Fruit fly (Drosophila melanogaster) whole organism, embryonic: ENCODE data around the gene CG9837.

Source experiments
- Aef1 ChIP-seq: fragments of 200-800 bp; sonication (Bioruptor generic); IDR thresholded peaks from 3 replicates; pipeline ENCODE4 v1.3.6; 2022; ENCODE audit warnings: missing biosample characterization, missing genetic modification characterization
- B-H1 ChIP-seq: fragments of 200-800 bp; sonication (Bioruptor generic); IDR thresholded peaks from 3 replicates; pipeline ENCODE4 v1.3.6; 2022; ENCODE audit warnings: missing biosample characterization, missing genetic modification characterization
- Bdp1 ChIP-seq: fragments of 200-800 bp; sonication (Bioruptor generic); optimal IDR thresholded peaks from 3 replicates; lab custom pipeline; 2016; ENCODE audit warnings: missing biosample characterization, missing genetic modification characterization
- Bgb ChIP-seq: fragments of 200-800 bp; sonication (Bioruptor generic); IDR thresholded peaks from 2 replicates; pipeline ENCODE4 v1.3.6; 2022; ENCODE audit warnings: missing biosample characterization, missing genetic modification characterization; ENCODE audit not compliant: partially characterized antibody
- CG10274 ChIP-seq: fragments of 200-800 bp; sonication (Bioruptor generic); optimal IDR thresholded peaks from 3 replicates; lab custom pipeline; 2017; ENCODE audit warnings: missing biosample characterization, mild to moderate bottlenecking, missing genetic modification characterization
- CG10462 ChIP-seq: fragments of 200-800 bp; sonication (Bioruptor generic); optimal IDR thresholded peaks from 2 replicates; lab custom pipeline; 2016; ENCODE audit warnings: missing biosample characterization, missing genetic modification characterization
- CG10565 ChIP-seq: fragments of 200-800 bp; sonication (Bioruptor generic); optimal IDR thresholded peaks from 3 replicates; lab custom pipeline; 2016; ENCODE audit warnings: missing biosample characterization, mild to moderate bottlenecking, missing genetic modification characterization
- CG11093 ChIP-seq: fragments of 200-800 bp; sonication (Bioruptor generic); IDR thresholded peaks from 3 replicates; pipeline ENCODE4 v1.3.6; 2022; ENCODE audit warnings: missing biosample characterization, missing genetic modification characterization
- CG11560 ChIP-seq: fragments of 200-800 bp; sonication (Bioruptor generic); IDR thresholded peaks from 3 replicates; pipeline ENCODE4 v1.3.6; 2022; ENCODE audit warnings: missing biosample characterization, missing genetic modification characterization
- CG14441 ChIP-seq: fragments of 200-800 bp; sonication (Bioruptor generic); IDR thresholded peaks from 2 replicates; pipeline ENCODE4 v1.3.6; 2022; ENCODE audit warnings: missing biosample characterization, missing genetic modification characterization
- CG14965 ChIP-seq: fragments of 200-800 bp; sonication (Bioruptor generic); optimal IDR thresholded peaks from 2 replicates; lab custom pipeline; 2016; ENCODE audit warnings: missing biosample characterization, missing genetic modification characterization, borderline replicate concordance
- CG15269 ChIP-seq: fragments of 200-800 bp; sonication (Bioruptor generic); optimal IDR thresholded peaks from 2 replicates; lab custom pipeline; 2018; ENCODE audit warnings: missing biosample characterization, mild to moderate bottlenecking, missing genetic modification characterization, moderate library complexity
- CG15479 ChIP-seq: fragments of 200-800 bp; sonication (Bioruptor generic); optimal IDR thresholded peaks from 3 replicates; lab custom pipeline; 2019; ENCODE audit warnings: missing biosample characterization, mild to moderate bottlenecking, missing genetic modification characterization, moderate library complexity
- CG16813 ChIP-seq: fragments of 200-800 bp; sonication (Bioruptor generic); IDR thresholded peaks from 3 replicates; pipeline ENCODE4 v1.3.6; 2022; ENCODE audit warnings: missing biosample characterization, missing genetic modification characterization; ENCODE audit not compliant: partially characterized antibody
- CG2199 ChIP-seq: fragments of 200-800 bp; sonication (Bioruptor generic); IDR thresholded peaks from 3 replicates; pipeline ENCODE4 v1.3.6; 2022; ENCODE audit warnings: missing biosample characterization, missing genetic modification characterization
- CG30403 ChIP-seq: fragments of 200-800 bp; sonication (Bioruptor generic); optimal IDR thresholded peaks from 3 replicates; lab custom pipeline; 2016; ENCODE audit warnings: missing biosample characterization, missing genetic modification characterization
- CG3065 ChIP-seq: fragments of 200-800 bp; sonication (Bioruptor generic); optimal IDR thresholded peaks from 2 replicates; lab custom pipeline; 2016; ENCODE audit warnings: missing biosample characterization, missing genetic modification characterization
- CG6791 ChIP-seq: fragments of 200-800 bp; sonication (Bioruptor generic); IDR thresholded peaks from 3 replicates; pipeline ENCODE4 v1.3.6; 2022; ENCODE audit warnings: missing biosample characterization, missing genetic modification characterization; ENCODE audit not compliant: partially characterized antibody
- CG7271 ChIP-seq: fragments of 200-800 bp; sonication (Bioruptor generic); optimal IDR thresholded peaks from 2 replicates; lab custom pipeline; 2018; ENCODE audit warnings: missing biosample characterization, mild to moderate bottlenecking, missing genetic modification characterization, moderate library complexity
- CG7372 ChIP-seq: fragments of 200-800 bp; sonication (Bioruptor generic); IDR thresholded peaks from 2 replicates; pipeline ENCODE4 v1.3.6; 2022; ENCODE audit warnings: missing biosample characterization, missing genetic modification characterization
- CG7963 ChIP-seq: fragments of 200-800 bp; sonication (Bioruptor generic); IDR thresholded peaks from 3 replicates; pipeline ENCODE4 v1.3.6; 2022; ENCODE audit warnings: missing biosample characterization, missing genetic modification characterization; ENCODE audit not compliant: partially characterized antibody
- CG8765 ChIP-seq: fragments of 200-800 bp; sonication (Bioruptor generic); IDR thresholded peaks from 2 replicates; pipeline ENCODE4 v1.3.6; 2022; ENCODE audit warnings: missing biosample characterization, missing genetic modification characterization
- CG8944 ChIP-seq: fragments of 200-800 bp; sonication (Bioruptor generic); optimal IDR thresholded peaks from 3 replicates; lab custom pipeline; 2016; ENCODE audit warnings: missing biosample characterization, missing genetic modification characterization
- D19A ChIP-seq: fragments of 200-800 bp; optimal IDR thresholded peaks from 3 replicates; lab custom pipeline; 2019; ENCODE audit warnings: missing biosample characterization, mild to moderate bottlenecking, missing genetic modification characterization, moderate library complexity
- H2.0 ChIP-seq: fragments of 200-800 bp; sonication (Bioruptor generic); IDR thresholded peaks from 2 replicates; pipeline ENCODE4 v1.3.6; 2022; ENCODE audit warnings: missing biosample characterization, missing genetic modification characterization
- Hand ChIP-seq: fragments of 200-800 bp; sonication (Bioruptor generic); optimal IDR thresholded peaks from 2 replicates; lab custom pipeline; 2017; ENCODE audit warnings: mild to moderate bottlenecking, missing biosample characterization, missing genetic modification reagents, missing genetic modification characterization
- Hsf ChIP-seq: fragments of 200-800 bp; sonication (Bioruptor generic); optimal IDR thresholded peaks from 3 replicates; lab custom pipeline; 2016; ENCODE audit warnings: missing biosample characterization, missing genetic modification characterization
- MBD-R2 ChIP-seq: fragments of 200-800 bp; sonication (Bioruptor generic); IDR thresholded peaks from 2 replicates; pipeline ENCODE4 v1.3.6; 2022; ENCODE audit warnings: missing biosample characterization, missing genetic modification characterization
- Mrtf ChIP-seq: fragments of 200-800 bp; sonication (Bioruptor generic); IDR thresholded peaks from 3 replicates; pipeline ENCODE4 v1.3.6; 2022; ENCODE audit warnings: missing biosample characterization, missing genetic modification characterization
- Spps ChIP-seq: fragments of 200-800 bp; sonication (Bioruptor generic); optimal IDR thresholded peaks from 2 replicates; lab custom pipeline; 2018; ENCODE audit warnings: missing biosample characterization, mild to moderate bottlenecking, missing genetic modification characterization
- Taf1 ChIP-seq: fragments of 200-800 bp; sonication (Bioruptor generic); IDR thresholded peaks from 2 replicates; pipeline ENCODE4 v1.3.6; 2022; ENCODE audit warnings: missing biosample characterization, missing genetic modification characterization
- ara ChIP-seq: fragments of 200-800 bp; sonication (Bioruptor generic); IDR thresholded peaks from 2 replicates; pipeline ENCODE4 v1.3.6; 2022; ENCODE audit warnings: missing biosample characterization, missing genetic modification characterization
- ash1 ChIP-seq: fragments of 200-800 bp; sonication (Bioruptor generic); optimal IDR thresholded peaks from 2 replicates; lab custom pipeline; 2018; ENCODE audit warnings: missing biosample characterization, mild to moderate bottlenecking, missing genetic modification characterization
- bab2 ChIP-seq: fragments of 200-800 bp; sonication (Bioruptor generic); optimal IDR thresholded peaks from 2 replicates; lab custom pipeline; 2016; ENCODE audit warnings: missing biosample characterization, missing genetic modification characterization
- chif ChIP-seq, 2 experiments: fragments of 200-800 bp; sonication (Bioruptor generic); optimal IDR thresholded peaks; 3 replicates each; lab custom pipeline; 2016; ENCODE audit warnings: missing biosample characterization in 2 of 2, missing genetic modification characterization in 2 of 2
- ci ChIP-seq: fragments of 200-800 bp; sonication (Bioruptor generic); IDR thresholded peaks from 3 replicates; pipeline ENCODE4 v1.3.6; 2022; ENCODE audit warnings: missing biosample characterization, missing genetic modification characterization
- croc ChIP-seq: fragments of 200-800 bp; sonication (Bioruptor generic); conservative IDR thresholded peaks from 3 replicates; pipeline ENCODE4 v1.3.6; 2022; ENCODE audit warnings: missing biosample characterization, missing genetic modification characterization
- dimm ChIP-seq: fragments of 200-800 bp; sonication (Bioruptor generic); IDR thresholded peaks from 2 replicates; pipeline ENCODE4 v1.3.6; 2022; ENCODE audit warnings: missing biosample characterization, missing genetic modification characterization
- exex ChIP-seq: fragments of 200-800 bp; sonication (Bioruptor generic); optimal IDR thresholded peaks from 4 replicates; lab custom pipeline; 2018; ENCODE audit warnings: missing biosample characterization, mild to moderate bottlenecking, missing genetic modification characterization, moderate library complexity
- fru ChIP-seq: fragments of >200 bp; optimal IDR thresholded peaks from 2 replicates; lab custom pipeline; 2017
- grau ChIP-seq: fragments of 200-800 bp; optimal IDR thresholded peaks from 3 replicates; lab custom pipeline; 2019; ENCODE audit warnings: missing biosample characterization, mild to moderate bottlenecking, missing genetic modification characterization, moderate library complexity
- her ChIP-seq: fragments of 200-800 bp; sonication (Bioruptor generic); optimal IDR thresholded peaks from 2 replicates; lab custom pipeline; 2016; ENCODE audit warnings: missing biosample characterization, missing genetic modification characterization
- kni ChIP-seq: fragments of 200-800 bp; sonication (Bioruptor generic); optimal IDR thresholded peaks from 3 replicates; lab custom pipeline; 2017; ENCODE audit warnings: mild to moderate bottlenecking, missing biosample characterization, missing genetic modification reagents, missing genetic modification characterization
- nerfin-1 ChIP-seq: fragments of 200-800 bp; sonication (Bioruptor generic); optimal IDR thresholded peaks from 3 replicates; lab custom pipeline; 2019; ENCODE audit warnings: missing biosample characterization, mild to moderate bottlenecking, missing genetic modification characterization, moderate library complexity
- otp ChIP-seq: fragments of 200-800 bp; sonication (Bioruptor generic); IDR thresholded peaks from 3 replicates; pipeline ENCODE4, ENCODE4 v1.3.6; 2022; ENCODE audit warnings: missing biosample characterization, missing genetic modification characterization
- pnt ChIP-seq: fragments of 200-800 bp; sonication (Bioruptor generic); optimal IDR thresholded peaks from 3 replicates; lab custom pipeline; 2016; ENCODE audit warnings: missing biosample characterization, missing genetic modification characterization
- so ChIP-seq: fragments of 200-800 bp; sonication (Bioruptor generic); IDR thresholded peaks from 3 replicates; pipeline ENCODE4 v1.3.6; 2022; ENCODE audit warnings: missing biosample characterization, missing genetic modification characterization
- sug ChIP-seq: fragments of 200-800 bp; optimal IDR thresholded peaks from 2 replicates; lab custom pipeline; 2019; ENCODE audit warnings: missing biosample characterization, mild to moderate bottlenecking, missing genetic modification characterization, moderate library complexity
- trem ChIP-seq: fragments of 200-800 bp; optimal IDR thresholded peaks from 3 replicates; lab custom pipeline; 2019; ENCODE audit warnings: missing biosample characterization, mild to moderate bottlenecking, missing genetic modification characterization, moderate library complexity
- unpg ChIP-seq: fragments of 200-800 bp; sonication (Bioruptor generic); optimal IDR thresholded peaks from 3 replicates; lab custom pipeline; 2018; ENCODE audit warnings: missing biosample characterization, mild to moderate bottlenecking, missing genetic modification characterization, moderate library complexity
- usp ChIP-seq: fragments of >200 bp; optimal IDR thresholded peaks from 2 replicates; lab custom pipeline; 2017; ENCODE audit warnings: missing biosample characterization, missing genetic modification characterization
- zfh2 ChIP-seq: fragments of 200-800 bp; sonication (Bioruptor generic); optimal IDR thresholded peaks from 2 replicates; lab custom pipeline; 2016; ENCODE audit warnings: missing biosample characterization, missing genetic modification characterization

The CG9837 gene

dm6 chr3R:8819551-8820057 is 6.2 kb upstream of the CG9837 start (continued):
- peak; percentile 24 for TF ChIP-seq sug
- TF ChIP-seq croc (GFP tag; lab: Robert Waterston, UW), result no peak
- TF ChIP-seq CG7271 (tag; lab: Kevin White, UChicago), result no peak
- TF ChIP-seq H2.0 (GFP tag; lab: Robert Waterston, UW), result no peak
- TF ChIP-seq CG10274, result peak; percentile 21
- no peak for TF ChIP-seq exex
- TF ChIP-seq ash1 (GFP tag; lab: Kevin White, UChicago), result peak; percentile 71
- TF ChIP-seq CG11093 (GFP tag; lab: Robert Waterston, UW), result no peak
- TF ChIP-seq CG7963 (GFP tag; lab: Robert Waterston, UW), result no peak
- peak; percentile 83 for TF ChIP-seq CG15479 (GFP tag; lab: Kevin White, UChicago)
- no peak for TF ChIP-seq nerfin-1 (tag; lab: Kevin White, UChicago)
- TF ChIP-seq zfh2 (GFP tag; lab: Kevin White, UChicago), result no peak
- TF ChIP-seq CG16813 (GFP tag; lab: Robert Waterston, UW), result no peak
- no peak for TF ChIP-seq otp
- no peak for TF ChIP-seq Taf1
- no peak for TF ChIP-seq Hsf (GFP tag; lab: Kevin White, UChicago)
- TF ChIP-seq ci (GFP tag; lab: Robert Waterston, UW), result peak; percentile 59; the same call in 2 of the 3 replicates
- no peak for TF ChIP-seq CG14965 (GFP tag; lab: Kevin White, UChicago)
- no peak for TF ChIP-seq unpg
- no peak for TF ChIP-seq Spps (tag; lab: Kevin White, UChicago)
- peak; percentile 42; the same call in 2 of the 3 replicates for TF ChIP-seq CG2199 (GFP tag; lab: Robert Waterston, UW)
- TF ChIP-seq CG6791 (GFP tag; lab: Robert Waterston, UW), result no peak
- TF ChIP-seq dimm (GFP tag; lab: Robert Waterston, UW), result no peak
- TF ChIP-seq CG10565, result no peak
- no peak for TF ChIP-seq trem (tag; lab: Kevin White, UChicago)
- no peak for TF ChIP-seq bab2 (GFP tag; lab: Kevin White, UChicago)
- TF ChIP-seq Mrtf (GFP tag; lab: Robert Waterston, UW), result no peak
- TF ChIP-seq D19A (tag; lab: Kevin White, UChicago), result no peak
- no peak for TF ChIP-seq CG3065 (GFP tag; lab: Kevin White, UChicago)
- TF ChIP-seq so (GFP tag; lab: Robert Waterston, UW), result peak; percentile 51; the same call in 1 of the 3 replicates
- peak; percentile 14 for TF ChIP-seq pnt (GFP tag; lab: Kevin White, UChicago)
- peak; percentile 13; the same call in 1 of the 2 replicates for TF ChIP-seq MBD-R2 (GFP tag; lab: Robert Waterston, UW)
- TF ChIP-seq grau (tag; lab: Kevin White, UChicago), result no peak
- no peak for TF ChIP-seq Bdp1 (GFP tag; lab: Kevin White, UChicago)
- no peak for TF ChIP-seq Hand
- no peak for TF ChIP-seq usp (GFP tag; lab: Kevin White, UChicago)
- TF ChIP-seq CG7372 (GFP tag; lab: Robert Waterston, UW), result no peak
- no peak for TF ChIP-seq fru (lab: Kevin White, UChicago)
- TF ChIP-seq chif (GFP tag; optimal IDR thresholded peaks at IDR 0.05; lab: Kevin White, UChicago), result no peak
- TF ChIP-seq CG8765 (GFP tag; lab: Robert Waterston, UW), result no peak
- TF ChIP-seq CG10462, result no peak
- no peak for TF ChIP-seq CG8944
- no peak for TF ChIP-seq Aef1 (GFP tag; lab: Robert Waterston, UW)
- TF ChIP-seq Bgb (GFP tag; lab: Robert Waterston, UW), result no peak
- TF ChIP-seq CG14441 (GFP tag; lab: Robert Waterston, UW), result no peak
- TF ChIP-seq ara (GFP tag; lab: Robert Waterston, UW), result no peak
- peak; percentile 28 for TF ChIP-seq her (GFP tag; lab: Kevin White, UChicago)
- TF ChIP-seq CG15269 (tag; lab: Kevin White, UChicago), result peak; percentile 23
- no peak for TF ChIP-seq CG11560 (tag; lab: Robert Waterston, UW)
- peak; percentile 26 for TF ChIP-seq kni (GFP tag; lab: Kevin White, UChicago)
- no peak for TF ChIP-seq B-H1 (GFP tag; lab: Robert Waterston, UW)
- TF ChIP-seq CG30403 (GFP tag; lab: Kevin White, UChicago), result no peak
